Fruit fly (Drosophila melanogaster) Kc167 (cell line): Measurements from ENCODE around the gene Wdr33.

Source experiments
- Sin3A ChIP-seq: fragments of >200 bp; optimal IDR thresholded peaks from 2 replicates; lab custom pipeline; 2018; ENCODE audit warnings: missing external identifiers
- h ChIP-seq: fragments of >200 bp; optimal IDR thresholded peaks from 3 replicates; lab custom pipeline; 2018; ENCODE audit warnings: missing external identifiers
- insv ChIP-seq: fragments of >200 bp; optimal IDR thresholded peaks from 3 replicates; lab custom pipeline; 2018; ENCODE audit warnings: missing external identifiers
- psq ChIP-seq: fragments of >200 bp; optimal IDR thresholded peaks from 2 replicates; lab custom pipeline; 2017; ENCODE audit warnings: missing external identifiers

dm6 chr3R:5660198-5660893 lies at the start of gene Wdr33:
- no peak for TF ChIP-seq psq
- no peak for TF ChIP-seq insv
- no peak for TF ChIP-seq h (lab: Kevin White, UChicago)
- no peak for TF ChIP-seq Sin3A (lab: Kevin White, UChicago)
